Fruit fly (Drosophila melanogaster): ENCODE measurements around the gene CG3397.

Gene CG3397

DNA sequence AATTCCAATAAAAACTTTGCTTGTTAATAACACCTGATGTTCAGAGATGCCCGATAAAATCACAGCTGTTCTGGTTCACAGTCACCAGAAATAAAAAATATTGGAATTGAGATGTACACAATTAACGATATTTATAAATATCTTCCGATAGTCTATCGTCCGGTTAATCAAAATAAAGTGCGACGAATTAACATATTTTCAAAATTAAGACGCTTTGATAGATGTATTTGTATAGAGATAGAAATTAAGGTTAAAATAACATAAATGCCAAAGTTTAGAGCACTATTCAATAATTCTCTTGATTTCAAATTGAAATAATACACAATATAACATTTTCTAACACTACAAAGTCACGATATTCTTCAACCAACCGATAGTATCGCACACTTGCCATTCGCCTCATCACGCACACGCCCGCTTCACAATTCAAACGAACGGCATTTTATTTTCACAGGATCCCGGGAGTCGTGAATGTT, 21.6 kb downstream of the CG3397 start, which contains the start of the genes CG3281 and aurA (continued):
- TF ChIP-seq pum (GFP tag; optimal IDR thresholded peaks at IDR 0.05) (peak; percentile 79), dmrt11E (tag; optimal IDR thresholded peaks at IDR 0.05) (peak; percentile 66), CG11723 (GFP tag; optimal IDR thresholded peaks at IDR 0.05) (peak; percentile 35), stc (GFP tag; IDR thresholded peaks at IDR 0.05) (no peak), Camta (GFP tag; optimal IDR thresholded peaks at IDR 0.05) (peak; percentile 69), CG10654 (GFP tag; optimal IDR thresholded peaks at IDR 0.05) (peak; percentile 61), p53 (GFP tag; optimal IDR thresholded peaks at IDR 0.05) (no peak), pho (GFP tag; optimal IDR thresholded peaks at IDR 0.05) (peak; percentile 89), CG4820 (GFP tag; optimal IDR thresholded peaks at IDR 0.05) (peak; percentile 54), dpn (GFP tag; optimal IDR thresholded peaks at IDR 0.05) (peak; percentile 72 to 83), mld (GFP tag; IDR thresholded peaks at IDR 0.05; ENCODE audit: partially characterized antibody) (peak; percentile 83; the same call in 2 of the 3 replicates), klu (GFP tag; IDR thresholded peaks at IDR 0.05) (peak; percentile 73), Lim3 (GFP tag; IDR thresholded peaks at IDR 0.05) (no peak), Drgx (GFP tag; IDR thresholded peaks at IDR 0.05) (no peak), CG11560 (tag; IDR thresholded peaks at IDR 0.05) (peak; percentile 27; the same call in 1 of the 3 replicates), NC2α (GFP tag; optimal IDR thresholded peaks at IDR 0.05) (peak; percentile 14), cg (GFP tag; optimal IDR thresholded peaks at IDR 0.05) (no peak), Stat92E (GFP tag; optimal IDR thresholded peaks at IDR 0.05) (peak in 1 of 3 experiments; percentile 28), Rfx (GFP tag; IDR thresholded peaks at IDR 0.05) (peak; percentile 76), sna (GFP tag; IDR thresholded peaks at IDR 0.05; ENCODE audit: partially characterized antibody) (peak; percentile 99), Meics (GFP tag; optimal IDR thresholded peaks at IDR 0.05) (peak; percentile 61), CG4730 (GFP tag; IDR thresholded peaks at IDR 0.05) (peak; percentile 36; the same call in 1 of the 2 replicates), GATAe (GFP tag; conservative IDR thresholded peaks at IDR 0.05) (no peak), CG30403 (GFP tag; optimal IDR thresholded peaks at IDR 0.05) (peak; percentile 89), jigr1 (GFP tag; IDR thresholded peaks at IDR 0.05) (no peak), HmgZ (tag; optimal IDR thresholded peaks at IDR 0.05) (peak; percentile 66), B-H1 (GFP tag; IDR thresholded peaks at IDR 0.05) (no peak), sens-2 (GFP tag; IDR thresholded peaks at IDR 0.05) (no peak), dm (GFP tag; optimal IDR thresholded peaks at IDR 0.05) (peak; percentile 49), CG13775 (GFP tag; optimal IDR thresholded peaks at IDR 0.05) (peak; percentile 77), B-H2 (GFP tag; optimal IDR thresholded peaks at IDR 0.05) (peak; percentile 58), D19B (GFP tag; optimal IDR thresholded peaks at IDR 0.05) (peak; percentile 26), CG18764 (GFP tag; optimal IDR thresholded peaks at IDR 0.05) (peak; percentile 64), CG9609 (GFP tag; optimal IDR thresholded peaks at IDR 0.05) (peak; percentile 78), CG13296 (GFP tag; optimal IDR thresholded peaks at IDR 0.05) (peak; percentile 51), CG14710 (tag; optimal IDR thresholded peaks at IDR 0.05) (peak; percentile 92), maf-S (GFP tag; optimal IDR thresholded peaks at IDR 0.05) (peak; percentile 71), CG10267 (tag; optimal IDR thresholded peaks at IDR 0.05) (peak; percentile 98), twi (tag; optimal IDR thresholded peaks at IDR 0.05) (peak; percentile 75), slp2 (GFP tag; optimal IDR thresholded peaks at IDR 0.05) (peak; percentile 66), crol (GFP tag; IDR thresholded peaks at IDR 0.05) (0 out of 2 replicates have a peak, but pooled peaks have one; percentile 9), CG2129 (GFP tag; IDR thresholded peaks at IDR 0.05; ENCODE audit: partially characterized antibody) (peak; percentile 97), CG7928 (GFP tag; optimal IDR thresholded peaks at IDR 0.05) (peak; percentile 7), CG15601 (tag; optimal IDR thresholded peaks at IDR 0.05) (peak; percentile 57), schlank (tag; optimal IDR thresholded peaks at IDR 0.05) (peak; percentile 27), cato (GFP tag; optimal IDR thresholded peaks at IDR 0.05; ENCODE audit: borderline replicate concordance) (peak; percentile 40), sc (optimal IDR thresholded peaks at IDR 0.05) (no peak), sc (GFP tag; optimal IDR thresholded peaks at IDR 0.05) (no peak), ATbp (GFP tag; optimal IDR thresholded peaks at IDR 0.05) (no peak), abd-A (tag; optimal IDR thresholded peaks at IDR 0.05) (no peak), chn (GFP tag; optimal IDR thresholded peaks at IDR 0.05) (peak; percentile 52)
